Worm (Caenorhabditis elegans) whole organism, early embryonic: ENCODE measurements around the gene nape-1.

ENCODE experiments used
- F13C5.2 ChIP-seq: sonication (generic microtip); optimal IDR thresholded peaks from 2 replicates; lab custom pipeline; 2017; ENCODE audit warnings: mild to moderate bottlenecking, missing genetic modification characterization, inconsistent platforms, missing compliant biosample characterization
- ama-1 ChIP-seq: fragments of 150-350 bp; optimal IDR thresholded peaks from 2 replicates; lab custom pipeline; 2014
- ceh-13 ChIP-seq: fragments of 200-800 bp; sonication (Bioruptor generic); optimal IDR thresholded peaks from 2 replicates; lab custom pipeline; 2018; ENCODE audit warnings: mild to moderate bottlenecking, missing genetic modification characterization, missing compliant biosample characterization
- flt-1 ChIP-seq: fragments of 200-800 bp; sonication (Bioruptor generic); IDR thresholded peaks from 2 replicates; pipeline ENCODE4 v1.3.6; 2022; ENCODE audit warnings: missing genetic modification characterization, missing compliant biosample characterization
- hmbx-1 ChIP-seq: sonication (generic microtip); optimal IDR thresholded peaks from 2 replicates; lab custom pipeline; 2016; ENCODE audit warnings: mild to moderate bottlenecking, missing genetic modification characterization, missing compliant biosample characterization
- pes-1 ChIP-seq: fragments of 200-800 bp; sonication (Bioruptor generic); IDR thresholded peaks from 2 replicates; pipeline ENCODE4 v1.3.6; 2022; ENCODE audit warnings: missing genetic modification reagents, missing genetic modification characterization, missing compliant biosample characterization
- scrt-1 ChIP-seq: fragments of 200-800 bp; sonication (Bioruptor generic); IDR thresholded peaks from 2 replicates; pipeline ENCODE4 v1.3.6; 2022; ENCODE audit warnings: missing genetic modification characterization, missing compliant biosample characterization
- tbx-11 ChIP-seq: fragments of 200-800 bp; sonication (Bioruptor generic); IDR thresholded peaks from 2 replicates; pipeline ENCODE4 v1.3.6; 2022; ENCODE audit warnings: missing genetic modification characterization, missing compliant biosample characterization
- tbx-37 ChIP-seq: fragments of 200-800 bp; sonication (Bioruptor generic); conservative IDR thresholded peaks from 2 replicates; pipeline ENCODE4 v1.3.6; 2022; ENCODE audit warnings: missing genetic modification reagents, missing genetic modification characterization, missing compliant biosample characterization

DNA sequence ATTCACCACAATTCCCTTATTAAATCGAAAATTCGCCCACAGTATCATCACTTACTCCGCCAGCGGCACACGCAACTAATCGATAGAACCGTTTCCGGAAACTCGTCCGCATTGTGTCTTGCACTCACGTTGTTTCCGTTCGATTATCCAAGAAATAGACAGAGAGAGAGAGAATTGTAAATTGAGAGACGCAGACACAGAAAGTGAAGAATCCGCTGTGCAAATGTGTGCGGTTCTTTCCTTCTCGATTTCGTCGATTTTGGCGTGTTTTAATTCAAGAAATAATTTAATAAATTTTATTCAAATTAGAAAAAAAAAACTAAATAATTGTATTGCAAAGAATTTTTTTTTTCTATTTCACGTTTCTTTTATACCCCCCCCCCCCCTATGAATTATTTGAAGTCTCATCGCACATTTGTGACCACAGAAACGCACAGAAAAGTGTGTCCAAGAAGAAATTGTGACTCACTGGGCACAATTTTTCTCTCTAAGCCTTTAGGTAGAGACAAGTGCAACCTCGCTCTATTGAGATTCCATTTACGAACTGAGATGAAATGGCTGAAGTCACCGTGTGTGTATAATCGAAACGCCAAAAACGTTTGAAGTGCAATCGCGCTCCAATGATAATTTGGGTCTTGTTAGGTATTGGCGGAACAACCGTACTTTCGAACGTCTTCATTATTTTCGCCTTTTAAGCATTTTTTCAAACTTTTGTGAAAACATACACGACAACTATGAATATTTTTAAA is 1.9 kb downstream of the nape-1 start, which contains the start of gene nape-2:
- TF ChIP-seq ama-1 (lab: Kevin White, UChicago) (no peak), tbx-37 (GFP tag; lab: Robert Waterston, UW) (no peak), pes-1 (no peak), tbx-11 (GFP tag; lab: Robert Waterston, UW) (no peak), ceh-13 (GFP tag; lab: Kevin White, UChicago) (no peak), scrt-1 (GFP tag; lab: Robert Waterston, UW) (no peak), F13C5.2 (tag; lab: Kevin White, UChicago) (no peak), flt-1 (GFP tag; lab: Robert Waterston, UW) (no peak), hmbx-1 (no peak)
